Worm (Caenorhabditis elegans): ENCODE results near the gene dnj-13.

dnj-13 gene

ce11 chrII:11578327-11578726 lies 32.8 kb downstream of the dnj-13 start, which contains the start of gene smc-6 (continued):
- peak; percentile 47 for TF ChIP-seq lin-15B (tag; optimal IDR thresholded peaks at IDR 0.05)
- no peak for TF ChIP-seq zag-1 (tag; optimal IDR thresholded peaks at IDR 0.05)
- no peak for TF ChIP-seq xbp-1 (tag; optimal IDR thresholded peaks at IDR 0.05)
- TF ChIP-seq lin-35 (GFP tag; optimal IDR thresholded peaks at IDR 0.05), result peak; percentile 64 to 80
- TF ChIP-seq sup-37 (GFP tag; optimal IDR thresholded peaks at IDR 0.05), result no peak
- TF ChIP-seq Y116A8C.19 (tag; optimal IDR thresholded peaks at IDR 0.05; ENCODE audit: borderline replicate concordance), result no peak
- no peak for TF ChIP-seq unc-86 (tag; optimal IDR thresholded peaks at IDR 0.05)
- TF ChIP-seq nhr-77 (tag; optimal IDR thresholded peaks at IDR 0.05), result no peak
- TF ChIP-seq aha-1 (tag; optimal IDR thresholded peaks at IDR 0.05), result no peak
- TF ChIP-seq vab-15 (tag; optimal IDR thresholded peaks at IDR 0.05), result no peak
- TF ChIP-seq dpl-1 (GFP tag; optimal IDR thresholded peaks at IDR 0.05), result peak; percentile 57 to 82 (median 74)
- peak; percentile 42 for TF ChIP-seq rnt-1 (tag; optimal IDR thresholded peaks at IDR 0.05)
- TF ChIP-seq nhr-28 (tag; optimal IDR thresholded peaks at IDR 0.05), result no peak
- peak; percentile 90 for TF ChIP-seq zip-4 (GFP tag; optimal IDR thresholded peaks at IDR 0.05)
- TF ChIP-seq dsc-1 (tag; optimal IDR thresholded peaks at IDR 0.05), result no peak
- TF ChIP-seq ceh-82 (tag; optimal IDR thresholded peaks at IDR 0.05), result peak in 1 of 3 experiments; percentile 58
- no peak for TF ChIP-seq nhr-47 (tag; optimal IDR thresholded peaks at IDR 0.05)
- TF ChIP-seq fkh-10 (GFP tag; optimal IDR thresholded peaks at IDR 0.05), result no peak
- no peak for TF ChIP-seq F16B12.6 (tag; optimal IDR thresholded peaks at IDR 0.05)
- TF ChIP-seq lir-3 (tag; optimal IDR thresholded peaks at IDR 0.05; ENCODE audit: poor library complexity), result peak; percentile 33
- peak; percentile 4 for TF ChIP-seq C16A3.4 (tag; optimal IDR thresholded peaks at IDR 0.05)
- TF ChIP-seq nhr-90 (tag; optimal IDR thresholded peaks at IDR 0.05; ENCODE audit: poor library complexity), result no peak
- TF ChIP-seq jun-1 (tag; optimal IDR thresholded peaks at IDR 0.05), result no peak
- TF ChIP-seq ceh-88 (GFP tag; IDR thresholded peaks at IDR 0.05), result no peak
- no peak for TF ChIP-seq sptf-1 (tag; optimal IDR thresholded peaks at IDR 0.05)
- TF ChIP-seq nhr-12 (tag; optimal IDR thresholded peaks at IDR 0.05), result no peak
- no peak for TF ChIP-seq ama-1 (optimal IDR thresholded peaks at IDR 0.05)
- TF ChIP-seq mep-1 (tag; optimal IDR thresholded peaks at IDR 0.05), result peak; percentile 43
- TF ChIP-seq nhr-20 (tag; optimal IDR thresholded peaks at IDR 0.05), result no peak
- no peak for TF ChIP-seq unc-98 (GFP tag; IDR thresholded peaks at IDR 0.05)
- no peak for TF ChIP-seq ets-5 (GFP tag; IDR thresholded peaks at IDR 0.05)
- TF ChIP-seq snu-23 (GFP tag; optimal IDR thresholded peaks at IDR 0.05), result no peak
- no peak for TF ChIP-seq unc-130 (tag; optimal IDR thresholded peaks at IDR 0.05)
- TF ChIP-seq C34B4.2 (tag; optimal IDR thresholded peaks at IDR 0.05), result no peak
- TF ChIP-seq alr-1 (tag; optimal IDR thresholded peaks at IDR 0.05; ENCODE audit: borderline replicate concordance), result no peak
- TF ChIP-seq nhr-11 (tag; optimal IDR thresholded peaks at IDR 0.05), result no peak
- TF ChIP-seq swsn-7 (tag; optimal IDR thresholded peaks at IDR 0.05), result no peak
- no peak for TF ChIP-seq pax-3 (tag; optimal IDR thresholded peaks at IDR 0.05)
- TF ChIP-seq lin-13 (GFP tag; optimal IDR thresholded peaks at IDR 0.05), result no peak
- no peak for TF ChIP-seq egl-13 (tag; optimal IDR thresholded peaks at IDR 0.05)
- peak; percentile 67 to 70 for TF ChIP-seq efl-1 (optimal IDR thresholded peaks at IDR 0.05)
- peak; percentile 81 to 97 for TF ChIP-seq efl-1 (GFP tag; optimal IDR thresholded peaks at IDR 0.05 in 1 of 2)
- no peak for TF ChIP-seq elt-3 (tag; optimal IDR thresholded peaks at IDR 0.05)
- no peak for TF ChIP-seq ces-1 (GFP tag; optimal IDR thresholded peaks at IDR 0.05)
- no peak for TF ChIP-seq grh-1 (GFP tag; IDR thresholded peaks at IDR 0.05)
- no peak for TF ChIP-seq elt-2 (tag; optimal IDR thresholded peaks at IDR 0.05)
- no peak for TF ChIP-seq pag-3 (tag; optimal IDR thresholded peaks at IDR 0.05; ENCODE audit: borderline replicate concordance, insufficient read depth)
- TF ChIP-seq ceh-63 (GFP tag; optimal IDR thresholded peaks at IDR 0.05), result no peak

All from whole organism, L1 larva.